Fruit fly (Drosophila melanogaster) whole organism, embryonic: ENCODE measurements around the gene Eig71Eg.

Experiments
- Asciz ChIP-seq: fragments of 200-800 bp; sonication (Bioruptor generic); optimal IDR thresholded peaks from 2 replicates; lab custom pipeline; 2017; ENCODE audit warnings: missing biosample characterization, mild to moderate bottlenecking, missing genetic modification characterization, missing genetic modification reagents
- B-H1 ChIP-seq: fragments of 200-800 bp; sonication (Bioruptor generic); IDR thresholded peaks from 3 replicates; pipeline ENCODE4 v1.3.6; 2022; ENCODE audit warnings: missing biosample characterization, missing genetic modification characterization
- CG10274 ChIP-seq: fragments of 200-800 bp; sonication (Bioruptor generic); optimal IDR thresholded peaks from 3 replicates; lab custom pipeline; 2017; ENCODE audit warnings: missing biosample characterization, mild to moderate bottlenecking, missing genetic modification characterization
- CG12155 ChIP-seq: fragments of 200-800 bp; sonication (Bioruptor generic); optimal IDR thresholded peaks from 3 replicates; lab custom pipeline; 2016; ENCODE audit warnings: missing biosample characterization, missing genetic modification characterization
- CG12391 ChIP-seq: fragments of 200-800 bp; sonication (Bioruptor generic); optimal IDR thresholded peaks from 3 replicates; lab custom pipeline; 2018; ENCODE audit warnings: missing biosample characterization, mild to moderate bottlenecking, missing genetic modification characterization, moderate library complexity
- CG13775 ChIP-seq: fragments of 200-800 bp; sonication (Bioruptor generic); optimal IDR thresholded peaks from 3 replicates; lab custom pipeline; 2017; ENCODE audit warnings: missing biosample characterization, mild to moderate bottlenecking, missing genetic modification characterization
- CG14965 ChIP-seq: fragments of 200-800 bp; sonication (Bioruptor generic); optimal IDR thresholded peaks from 2 replicates; lab custom pipeline; 2016; ENCODE audit warnings: missing biosample characterization, missing genetic modification characterization, borderline replicate concordance
- CG15601 ChIP-seq: fragments of 200-800 bp; sonication (Bioruptor generic); optimal IDR thresholded peaks from 3 replicates; lab custom pipeline; 2019; ENCODE audit warnings: missing biosample characterization, mild to moderate bottlenecking, missing genetic modification characterization, moderate library complexity
- CG17186 ChIP-seq: fragments of 200-800 bp; sonication (Bioruptor generic); optimal IDR thresholded peaks from 3 replicates; lab custom pipeline; 2017; ENCODE audit warnings: missing biosample characterization, missing genetic modification reagents, missing genetic modification characterization
- CG17612 ChIP-seq: fragments of 200-800 bp; sonication (Bioruptor generic); IDR thresholded peaks from 2 replicates; pipeline ENCODE4 v1.3.6; 2022; ENCODE audit warnings: missing biosample characterization, missing genetic modification characterization
- CG18599 ChIP-seq: fragments of 200-800 bp; sonication (Bioruptor generic); optimal IDR thresholded peaks from 3 replicates; lab custom pipeline; 2017; ENCODE audit warnings: missing biosample characterization, missing genetic modification characterization, mild to moderate bottlenecking, moderate library complexity, missing genetic modification reagents
- CG2129 ChIP-seq: fragments of 200-800 bp; sonication (Bioruptor generic); IDR thresholded peaks from 2 replicates; pipeline ENCODE4 v1.3.6; 2022; ENCODE audit warnings: missing biosample characterization, missing genetic modification characterization; ENCODE audit not compliant: partially characterized antibody
- CG31365 ChIP-seq: fragments of 200-800 bp; sonication (Bioruptor generic); optimal IDR thresholded peaks from 2 replicates; lab custom pipeline; 2018; ENCODE audit warnings: missing biosample characterization, mild to moderate bottlenecking, missing genetic modification characterization
- CG4730 ChIP-seq: fragments of 200-800 bp; sonication (Bioruptor generic); IDR thresholded peaks from 2 replicates; pipeline ENCODE4 v1.3.6; 2022; ENCODE audit warnings: missing biosample characterization, missing genetic modification characterization
- CG5245 ChIP-seq: fragments of 200-800 bp; sonication (Bioruptor generic); optimal IDR thresholded peaks from 3 replicates; lab custom pipeline; 2016; ENCODE audit warnings: missing biosample characterization, missing genetic modification characterization
- CG6175 ChIP-seq: fragments of 200-800 bp; sonication (Bioruptor generic); IDR thresholded peaks from 3 replicates; pipeline ENCODE4 v1.3.6; 2022; ENCODE audit warnings: missing biosample characterization, missing genetic modification characterization
- CG6689 ChIP-seq: fragments of 200-800 bp; sonication (Bioruptor generic); IDR thresholded peaks from 2 replicates; pipeline ENCODE4 v1.3.6; 2022; ENCODE audit warnings: missing biosample characterization, missing genetic modification characterization
- CG7357 ChIP-seq: fragments of 200-800 bp; sonication (Bioruptor generic); IDR thresholded peaks from 3 replicates; pipeline ENCODE4 v1.3.6; 2022; ENCODE audit warnings: missing biosample characterization, missing genetic modification characterization
- CG7745 ChIP-seq: fragments of 200-800 bp; sonication (Bioruptor generic); optimal IDR thresholded peaks from 2 replicates; lab custom pipeline; 2018; ENCODE audit warnings: missing biosample characterization, mild to moderate bottlenecking, missing genetic modification characterization, moderate library complexity
- CG9437 ChIP-seq: fragments of 200-800 bp; sonication (Bioruptor generic); optimal IDR thresholded peaks from 2 replicates; lab custom pipeline; 2018; ENCODE audit warnings: missing biosample characterization, mild to moderate bottlenecking, missing genetic modification characterization
- CHES-1-like ChIP-seq: fragments of 200-800 bp; sonication (Bioruptor generic); optimal IDR thresholded peaks from 2 replicates; lab custom pipeline; 2016; ENCODE audit warnings: missing biosample characterization, missing genetic modification characterization
- CTCF ChIP-seq: fragments of 200-800 bp; sonication (Bioruptor generic); optimal IDR thresholded peaks from 2 replicates; lab custom pipeline; 2017; ENCODE audit warnings: missing biosample characterization, mild to moderate bottlenecking, missing genetic modification characterization, moderate library complexity
- E2f1 ChIP-seq: fragments of 200-800 bp; sonication (Bioruptor generic); IDR thresholded peaks from 2 replicates; pipeline ENCODE4 v1.3.6; 2022; ENCODE audit warnings: missing biosample characterization, missing genetic modification characterization
- GATAe ChIP-seq: fragments of 200-800 bp; sonication (Bioruptor generic); conservative IDR thresholded peaks from 2 replicates; pipeline ENCODE4 v1.3.6; 2022; ENCODE audit warnings: missing biosample characterization, missing genetic modification characterization
- Hr78 ChIP-seq, 2 experiments: fragments of 200-800 bp in 1 of 2; fragments of >200 bp in 1 of 2; sonication (Bioruptor generic) in 1 of 2; optimal IDR thresholded peaks; 2 replicates each; lab custom pipeline; 2017 to 2019; ENCODE audit warnings: missing biosample characterization in 2 of 2, missing genetic modification characterization in 2 of 2, mild to moderate bottlenecking in 1 of 2, moderate library complexity in 1 of 2
- Kr ChIP-seq: fragments of 200-800 bp; sonication (Bioruptor generic); optimal IDR thresholded peaks from 2 replicates; lab custom pipeline; 2017; ENCODE audit warnings: missing biosample characterization, mild to moderate bottlenecking, missing genetic modification characterization
- Poxn ChIP-seq: fragments of 200-800 bp; sonication (Bioruptor generic); IDR thresholded peaks from 2 replicates; pipeline ENCODE4 v1.3.6; 2022; ENCODE audit warnings: missing biosample characterization, missing genetic modification characterization
- Ptx1 ChIP-seq: fragments of 200-800 bp; sonication (Bioruptor generic); IDR thresholded peaks from 2 replicates; pipeline ENCODE4 v1.3.6; 2022; ENCODE audit warnings: missing biosample characterization, missing genetic modification characterization
- Rx ChIP-seq: fragments of 200-800 bp; sonication (Bioruptor generic); IDR thresholded peaks from 2 replicates; pipeline ENCODE4 v1.3.6; 2022; ENCODE audit warnings: missing biosample characterization, missing genetic modification characterization
- Scr ChIP-seq: fragments of 200-800 bp; sonication (Bioruptor generic); IDR thresholded peaks from 2 replicates; pipeline ENCODE4 v1.3.6; 2022; ENCODE audit warnings: missing biosample characterization, missing genetic modification characterization; ENCODE audit not compliant: partially characterized antibody
- Stat92E ChIP-seq, 3 experiments: fragments of >200 bp in 2 of 3; fragments of 200-800 bp in 1 of 3; sonication (Bioruptor generic) in 1 of 3; optimal IDR thresholded peaks; 2 replicates each; lab custom pipeline; 2017 to 2019; ENCODE audit warnings: missing biosample characterization in 3 of 3, missing genetic modification characterization in 3 of 3, mild to moderate bottlenecking in 1 of 3, moderate library complexity in 1 of 3
- aop ChIP-seq: fragments of 200-800 bp; sonication (Bioruptor generic); IDR thresholded peaks from 2 replicates; pipeline ENCODE4 v1.3.6; 2022; ENCODE audit warnings: missing biosample characterization, missing genetic modification characterization
- br ChIP-seq: fragments of >200 bp; optimal IDR thresholded peaks from 2 replicates; lab custom pipeline; 2017
- chm ChIP-seq: fragments of 200-800 bp; sonication (Bioruptor generic); IDR thresholded peaks from 2 replicates; pipeline ENCODE4 v1.3.6; 2022; ENCODE audit warnings: missing biosample characterization, missing genetic modification characterization
- dimm ChIP-seq: fragments of 200-800 bp; sonication (Bioruptor generic); IDR thresholded peaks from 2 replicates; pipeline ENCODE4 v1.3.6; 2022; ENCODE audit warnings: missing biosample characterization, missing genetic modification characterization
- dysf ChIP-seq: fragments of 200-800 bp; sonication (Bioruptor generic); IDR thresholded peaks from 3 replicates; pipeline ENCODE4 v1.3.6; 2022; ENCODE audit warnings: missing biosample characterization, missing genetic modification characterization
- emc ChIP-seq: fragments of 200-800 bp; sonication (Bioruptor generic); optimal IDR thresholded peaks from 2 replicates; lab custom pipeline; 2016; ENCODE audit warnings: missing biosample characterization, missing genetic modification characterization
- ftz-f1 ChIP-seq: fragments of 200-800 bp; sonication (Bioruptor generic); optimal IDR thresholded peaks from 2 replicates; lab custom pipeline; 2016; ENCODE audit warnings: missing biosample characterization, missing genetic modification characterization
- gcm ChIP-seq: fragments of 200-800 bp; sonication (Bioruptor generic); optimal IDR thresholded peaks from 2 replicates; lab custom pipeline; 2019; ENCODE audit warnings: missing biosample characterization, mild to moderate bottlenecking, missing genetic modification characterization, moderate library complexity
- lola ChIP-seq, 3 experiments: fragments of >200 bp in 2 of 3; fragments of 200-800 bp in 1 of 3; sonication (Bioruptor generic) in 1 of 3; optimal IDR thresholded peaks; 2 replicates each; lab custom pipeline; 2017 to 2019; ENCODE audit warnings: missing biosample characterization in 3 of 3, missing genetic modification characterization in 3 of 3, mild to moderate bottlenecking in 1 of 3, moderate library complexity in 1 of 3
- pan ChIP-seq, 4 experiments: fragments of >200 bp in 3 of 4; fragments of 200-800 bp in 1 of 4; sonication (Bioruptor generic) in 1 of 4; optimal IDR thresholded peaks in 3 of 4; IDR thresholded peaks in 1 of 4; 2 replicates each; pipeline versions ENCODE4 v1.3.6 to Lab custom; 2017 to 2022; ENCODE audit warnings: missing biosample characterization in 2 of 4, missing genetic modification characterization in 2 of 4, mixed read lengths in 1 of 4
- pros ChIP-seq: fragments of 200-800 bp; sonication (Bioruptor generic); optimal IDR thresholded peaks from 3 replicates; lab custom pipeline; 2019; ENCODE audit warnings: missing biosample characterization, mild to moderate bottlenecking, missing genetic modification characterization, moderate library complexity
- psq ChIP-seq: fragments of 200-800 bp; sonication (Bioruptor generic); optimal IDR thresholded peaks from 2 replicates; lab custom pipeline; 2017; ENCODE audit warnings: missing biosample characterization, missing genetic modification characterization
- pzg ChIP-seq: fragments of 200-800 bp; sonication (Bioruptor generic); optimal IDR thresholded peaks from 3 replicates; lab custom pipeline; 2018; ENCODE audit warnings: missing biosample characterization, mild to moderate bottlenecking, missing genetic modification characterization, moderate library complexity
- shn ChIP-seq: fragments of 200-800 bp; sonication (Bioruptor generic); optimal IDR thresholded peaks from 3 replicates; lab custom pipeline; 2016; ENCODE audit warnings: missing biosample characterization, missing genetic modification characterization
- ssp ChIP-seq: fragments of 200-800 bp; sonication (Bioruptor generic); IDR thresholded peaks from 2 replicates; pipeline ENCODE4 v1.3.6; 2022; ENCODE audit warnings: missing biosample characterization, missing genetic modification characterization
- trh ChIP-seq: fragments of 200-800 bp; sonication (Bioruptor generic); optimal IDR thresholded peaks from 2 replicates; lab custom pipeline; 2016; ENCODE audit warnings: missing biosample characterization, missing genetic modification characterization
- usp ChIP-seq: fragments of >200 bp; optimal IDR thresholded peaks from 2 replicates; lab custom pipeline; 2017; ENCODE audit warnings: missing biosample characterization, missing genetic modification characterization
- yki ChIP-seq: fragments of >200 bp; optimal IDR thresholded peaks from 3 replicates; lab custom pipeline; 2018

Gene Eig71Eg

dm6 chr3L:15619626-15620247, 37.7 kb upstream of the Eig71Eg start, which contains the start of gene Phs (continued):
- TF ChIP-seq CG13775 (GFP tag; lab: Kevin White, UChicago) (peak; percentile 9), dysf (GFP tag; lab: Robert Waterston, UW) (peak; percentile 70), CG2129 (no peak), psq (GFP tag; lab: Kevin White, UChicago) (peak; percentile 56), CG6689 (GFP tag; lab: Robert Waterston, UW) (0 out of 2 replicates have a peak, but pooled peaks have one; percentile 36), pan (optimal IDR thresholded peaks at IDR 0.05; lab: Kevin White, UChicago) (no peak), pan (GFP tag; optimal IDR thresholded peaks at IDR 0.05 in 1 of 2, IDR thresholded peaks at IDR 0.05 in 1 of 2) (peak in 1 of 2 experiments; percentile 71), Hr78 (GFP tag; optimal IDR thresholded peaks at IDR 0.05; lab: Kevin White, UChicago) (no peak), CHES-1-like (GFP tag; lab: Kevin White, UChicago) (peak; percentile 91), pros (GFP tag; lab: Kevin White, UChicago) (no peak), dimm (GFP tag; lab: Robert Waterston, UW) (0 out of 2 replicates have a peak, but pooled peaks have one; percentile 24), Rx (GFP tag; lab: Robert Waterston, UW) (peak; percentile 84), B-H1 (no peak), CG15601 (peak; percentile 35), Kr (GFP tag; lab: Kevin White, UChicago) (no peak), CG4730 (GFP tag; lab: Robert Waterston, UW) (peak; percentile 54; the same call in 1 of the 2 replicates), CG14965 (GFP tag; lab: Kevin White, UChicago) (peak; percentile 52), CG7357 (GFP tag; lab: Robert Waterston, UW) (0 out of 3 replicates have a peak, but pooled peaks have one; percentile 33), GATAe (no peak), Poxn (GFP tag; lab: Robert Waterston, UW) (peak; percentile 8; the same call in 1 of the 2 replicates), CG31365 (peak; percentile 39), CG12155 (GFP tag; lab: Kevin White, UChicago) (peak; percentile 88), yki (peak; percentile 44), Ptx1 (GFP tag; lab: Robert Waterston, UW) (peak; percentile 70), trh (GFP tag; lab: Kevin White, UChicago) (peak; percentile 52), CTCF (GFP tag; lab: Kevin White, UChicago) (peak; percentile 11), CG5245 (GFP tag; lab: Kevin White, UChicago) (peak; percentile 77), E2f1 (GFP tag; lab: Robert Waterston, UW) (peak; percentile 43; the same call in 1 of the 2 replicates), CG17186 (GFP tag; lab: Kevin White, UChicago) (peak; percentile 66), aop (GFP tag; lab: Robert Waterston, UW) (peak; percentile 15; the same call in 1 of the 2 replicates), Stat92E (GFP tag; optimal IDR thresholded peaks at IDR 0.05; lab: Kevin White, UChicago) (peak in 1 of 3 experiments; percentile 1), CG10274 (GFP tag; lab: Kevin White, UChicago) (peak; percentile 43), usp (GFP tag; lab: Kevin White, UChicago) (no peak), CG18599 (peak; percentile 83), ssp (GFP tag; lab: Robert Waterston, UW) (peak; percentile 67), emc (GFP tag; lab: Kevin White, UChicago) (peak; percentile 56), CG6175 (GFP tag; lab: Robert Waterston, UW) (peak; percentile 82), Scr (peak; percentile 48), br (no peak), gcm (peak; percentile 13), Asciz (GFP tag; lab: Kevin White, UChicago) (peak; percentile 47), pzg (GFP tag; lab: Kevin White, UChicago) (peak; percentile 85), shn (GFP tag; lab: Kevin White, UChicago) (peak; percentile 93), chm (peak; percentile 93), CG9437 (GFP tag; lab: Kevin White, UChicago) (peak; percentile 44), CG7745 (tag; lab: Kevin White, UChicago) (peak; percentile 35), CG12391 (tag; lab: Kevin White, UChicago) (peak; percentile 50), CG17612 (peak; percentile 53; the same call in 1 of the 2 replicates), lola (GFP tag; optimal IDR thresholded peaks at IDR 0.05; lab: Kevin White, UChicago) (peak in 1 of 3 experiments; percentile 30), ftz-f1 (GFP tag; lab: Kevin White, UChicago) (peak; percentile 73)
